Worm (Caenorhabditis elegans) whole organism, L2 larva: ENCODE measurements around the gene C01G6.3.

ENCODE experiments used
- C34F6.9 ChIP-seq: fragments of 150-350 bp; optimal IDR thresholded peaks from 2 replicates; lab custom pipeline; 2014; ENCODE audit warnings: missing biosample characterization, missing genetic modification characterization
- F13H6.1 ChIP-seq: sonication (generic microtip); optimal IDR thresholded peaks from 2 replicates; lab custom pipeline; 2016; ENCODE audit warnings: missing genetic modification characterization, missing compliant biosample characterization
- Y55F3AM.14 ChIP-seq: fragments of 200-800 bp; sonication (Bioruptor generic); optimal IDR thresholded peaks from 2 replicates; lab custom pipeline; 2018; ENCODE audit warnings: mild to moderate bottlenecking, missing genetic modification characterization, missing compliant biosample characterization
- alr-1 ChIP-seq: fragments of 150-350 bp; optimal IDR thresholded peaks from 2 replicates; lab custom pipeline; 2014; ENCODE audit warnings: missing biosample characterization, missing genetic modification characterization
- aly-2 ChIP-seq: fragments of 150-350 bp; optimal IDR thresholded peaks from 2 replicates; lab custom pipeline; 2014; ENCODE audit warnings: missing biosample characterization, missing genetic modification characterization
- ama-1 ChIP-seq: fragments of 150-350 bp; optimal IDR thresholded peaks from 2 replicates; lab custom pipeline; 2018; ENCODE audit warnings: inconsistent platforms
- blmp-1 ChIP-seq: sonication (generic microtip); optimal IDR thresholded peaks from 2 replicates; lab custom pipeline; 2017; ENCODE audit warnings: missing genetic modification characterization, mild to moderate bottlenecking, missing compliant biosample characterization, antibody characterized with exemption, moderate library complexity; ENCODE audit not compliant: insufficient read depth
- ceh-16 ChIP-seq: fragments of 150-350 bp; optimal IDR thresholded peaks from 2 replicates; lab custom pipeline; 2014; ENCODE audit warnings: missing biosample characterization, missing genetic modification characterization
- ceh-82 ChIP-seq: fragments of 150-350 bp; optimal IDR thresholded peaks from 2 replicates; lab custom pipeline; 2014; ENCODE audit warnings: missing biosample characterization, missing genetic modification characterization
- crh-2 ChIP-seq: sonication (generic microtip); optimal IDR thresholded peaks from 2 replicates; lab custom pipeline; 2017; ENCODE audit warnings: missing biosample characterization, missing genetic modification characterization
- dmd-4 ChIP-seq: sonication (generic microtip); optimal IDR thresholded peaks from 2 replicates; lab custom pipeline; 2017; ENCODE audit warnings: missing biosample characterization, missing genetic modification characterization
- elt-1 ChIP-seq: fragments of 150-350 bp; optimal IDR thresholded peaks from 2 replicates; lab custom pipeline; 2014; ENCODE audit warnings: missing biosample characterization, missing genetic modification characterization
- elt-3 ChIP-seq: sonication (generic microtip); optimal IDR thresholded peaks from 2 replicates; lab custom pipeline; 2017; ENCODE audit warnings: missing biosample characterization, missing genetic modification characterization
- fos-1 ChIP-seq: fragments of 150-350 bp; optimal IDR thresholded peaks from 2 replicates; lab custom pipeline; 2014; ENCODE audit warnings: missing biosample characterization, missing genetic modification characterization
- gmeb-1 ChIP-seq: fragments of 150-350 bp; optimal IDR thresholded peaks from 2 replicates; lab custom pipeline; 2014; ENCODE audit warnings: missing biosample characterization, missing genetic modification characterization
- lin-11 ChIP-seq: fragments of 150-350 bp; sonication (generic microtip); optimal IDR thresholded peaks from 2 replicates; lab custom pipeline; 2014; ENCODE audit warnings: missing biosample characterization, missing genetic modification characterization, inconsistent platforms, mixed read lengths
- lin-13 ChIP-seq: fragments of 150-350 bp; optimal IDR thresholded peaks from 2 replicates; lab custom pipeline; 2014; ENCODE audit warnings: missing biosample characterization, missing genetic modification reagents, missing genetic modification characterization
- lsy-2 ChIP-seq, 2 experiments: fragments of 150-350 bp in 1 of 2; sonication (generic microtip) in 1 of 2; optimal IDR thresholded peaks; 2 replicates each; lab custom pipeline; 2014 to 2017; ENCODE audit warnings: missing biosample characterization in 2 of 2, missing genetic modification characterization in 2 of 2
- mab-5 ChIP-seq: fragments of 150-350 bp; optimal IDR thresholded peaks from 2 replicates; lab custom pipeline; 2014; ENCODE audit warnings: missing biosample characterization, missing genetic modification characterization
- mbf-1 ChIP-seq: sonication (generic microtip); optimal IDR thresholded peaks from 2 replicates; lab custom pipeline; 2017; ENCODE audit warnings: missing biosample characterization, missing genetic modification characterization
- mdl-1 ChIP-seq, 2 experiments: fragments of 150-350 bp in 1 of 2; sonication (generic microtip) in 1 of 2; optimal IDR thresholded peaks; 2 replicates each; lab custom pipeline; 2017; ENCODE audit warnings: missing biosample characterization in 2 of 2, missing genetic modification characterization in 2 of 2
- nhr-10 ChIP-seq: sonication (generic microtip); optimal IDR thresholded peaks from 2 replicates; lab custom pipeline; 2017; ENCODE audit warnings: missing biosample characterization, missing genetic modification characterization
- nhr-11 ChIP-seq: fragments of 150-350 bp; optimal IDR thresholded peaks from 2 replicates; lab custom pipeline; 2014; ENCODE audit warnings: missing biosample characterization, missing genetic modification characterization
- nhr-129 ChIP-seq: fragments of 150-350 bp; optimal IDR thresholded peaks from 2 replicates; lab custom pipeline; 2014; ENCODE audit warnings: missing biosample characterization, missing genetic modification characterization
- nhr-21 ChIP-seq: fragments of 150-350 bp; optimal IDR thresholded peaks from 2 replicates; lab custom pipeline; 2014; ENCODE audit warnings: missing biosample characterization, missing genetic modification characterization
- nhr-237 ChIP-seq: fragments of 150-350 bp; optimal IDR thresholded peaks from 2 replicates; lab custom pipeline; 2014; ENCODE audit warnings: missing biosample characterization, missing genetic modification characterization
- nhr-25 ChIP-seq: fragments of 150-350 bp; sonication (generic microtip); optimal IDR thresholded peaks from 3 replicates; lab custom pipeline; 2014; ENCODE audit warnings: missing biosample characterization, missing genetic modification characterization
- nhr-6 ChIP-seq: fragments of 150-350 bp; optimal IDR thresholded peaks from 2 replicates; lab custom pipeline; 2014; ENCODE audit warnings: missing biosample characterization, missing genetic modification characterization
- peb-1 ChIP-seq: fragments of 150-350 bp; optimal IDR thresholded peaks from 2 replicates; lab custom pipeline; 2014; ENCODE audit warnings: missing biosample characterization, missing genetic modification characterization
- sem-4 ChIP-seq: fragments of 150-350 bp; optimal IDR thresholded peaks from 2 replicates; lab custom pipeline; 2014; ENCODE audit warnings: missing biosample characterization, missing genetic modification reagents, missing genetic modification characterization
- skn-1 ChIP-seq: sonication (generic microtip); optimal IDR thresholded peaks from 2 replicates; lab custom pipeline; 2017; ENCODE audit warnings: missing biosample characterization, missing genetic modification characterization
- sma-3 ChIP-seq: sonication (generic microtip); optimal IDR thresholded peaks from 2 replicates; lab custom pipeline; 2016; ENCODE audit warnings: missing genetic modification reagents, missing genetic modification characterization, missing compliant biosample characterization
- sma-9 ChIP-seq, 2 experiments: fragments of 150-350 bp in 1 of 2; sonication (generic microtip) in 1 of 2; optimal IDR thresholded peaks; 2 replicates each; lab custom pipeline; 2014 to 2016; ENCODE audit warnings: missing genetic modification characterization in 2 of 2, mild to moderate bottlenecking in 1 of 2, missing biosample characterization in 1 of 2, missing compliant biosample characterization in 1 of 2, missing genetic modification reagents in 1 of 2, moderate library complexity in 1 of 2
- snpc-4 ChIP-seq: fragments of 150-350 bp; optimal IDR thresholded peaks from 2 replicates; lab custom pipeline; 2014; ENCODE audit warnings: missing biosample characterization, missing genetic modification characterization
- unc-55 ChIP-seq: fragments of 150-350 bp; sonication (generic microtip); optimal IDR thresholded peaks from 3 replicates; lab custom pipeline; 2014; ENCODE audit warnings: missing biosample characterization, missing genetic modification reagents, missing genetic modification characterization
- ztf-1 ChIP-seq: fragments of 200-800 bp; sonication (Bioruptor generic); conservative IDR thresholded peaks from 2 replicates; pipeline ENCODE4 v1.3.6; 2022; ENCODE audit warnings: missing genetic modification characterization, missing compliant biosample characterization
- ztf-11 ChIP-seq: sonication (generic microtip); optimal IDR thresholded peaks from 2 replicates; lab custom pipeline; 2017; ENCODE audit warnings: missing biosample characterization, missing genetic modification characterization
- ztf-4 ChIP-seq: fragments of 150-350 bp; optimal IDR thresholded peaks from 2 replicates; lab custom pipeline; 2014; ENCODE audit warnings: missing biosample characterization, missing genetic modification characterization

Gene C01G6.3

DNA sequence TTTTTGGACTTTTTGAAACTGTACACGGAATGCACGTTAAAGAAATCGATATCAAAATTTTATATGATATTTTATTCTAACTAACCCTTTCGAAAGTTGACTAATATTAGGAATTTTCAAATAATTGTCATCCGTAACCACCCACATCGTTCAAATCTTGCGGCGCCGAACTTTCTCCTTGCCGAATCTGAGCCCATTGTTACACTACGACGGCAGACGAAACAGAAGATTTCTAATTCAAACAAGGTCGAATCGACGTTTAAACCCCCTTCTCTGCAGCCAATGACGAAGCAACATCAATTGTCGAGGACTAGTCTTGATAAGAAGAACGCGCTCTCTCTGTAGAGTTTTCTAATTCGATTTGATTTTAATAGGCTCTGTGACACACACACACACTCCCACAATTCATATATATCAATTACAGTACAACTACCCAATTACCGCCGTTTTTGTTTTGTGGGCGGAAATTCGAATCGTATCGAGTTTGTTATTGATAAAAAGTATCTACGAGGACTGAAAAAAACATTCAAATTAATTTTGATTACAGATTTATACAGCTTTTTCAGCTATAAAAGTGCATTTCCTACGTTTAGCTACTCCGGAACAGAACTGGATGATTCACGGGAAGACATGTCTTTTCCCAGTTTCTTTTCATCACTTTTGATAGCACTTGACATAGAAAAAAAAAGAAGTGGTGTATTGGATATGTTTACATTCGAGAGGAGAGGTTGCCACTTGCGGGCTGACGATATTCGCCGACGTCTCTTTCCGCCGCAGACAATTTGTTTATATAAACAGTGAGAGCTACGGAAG lies 14.9 kb downstream of the C01G6.3 start:
- TF ChIP-seq ztf-1 (GFP tag; lab: Robert Waterston, UW) (no peak), nhr-129 (tag; lab: Kevin White, UChicago) (peak; percentile 13), sem-4 (tag; lab: Kevin White, UChicago) (no peak), dmd-4 (tag; lab: Kevin White, UChicago) (no peak), fos-1 (tag; lab: Kevin White, UChicago) (peak; percentile 49), lsy-2 (tag; optimal IDR thresholded peaks at IDR 0.05; lab: Kevin White, UChicago) (no peak), ama-1 (lab: Kevin White, UChicago) (peak; percentile 62), nhr-25 (tag; lab: Kevin White, UChicago) (no peak), skn-1 (tag; lab: Kevin White, UChicago) (peak; percentile 51), crh-2 (tag; lab: Kevin White, UChicago) (peak; percentile 32), Y55F3AM.14 (GFP tag; lab: Kevin White, UChicago) (no peak), gmeb-1 (no peak), alr-1 (tag; lab: Kevin White, UChicago) (no peak), peb-1 (tag; lab: Kevin White, UChicago) (peak; percentile 56), blmp-1 (tag; lab: Kevin White, UChicago) (no peak), ztf-4 (tag; lab: Kevin White, UChicago) (no peak), sma-3 (GFP tag; lab: Kevin White, UChicago) (no peak), aly-2 (tag; lab: Kevin White, UChicago) (no peak), sma-9 (GFP tag; optimal IDR thresholded peaks at IDR 0.05; lab: Kevin White, UChicago) (peak; percentile 44), sma-9 (tag; optimal IDR thresholded peaks at IDR 0.05; lab: Kevin White, UChicago) (no peak), nhr-10 (no peak), ceh-16 (no peak), nhr-6 (tag; lab: Kevin White, UChicago) (peak; percentile 23), nhr-237 (tag; lab: Kevin White, UChicago) (no peak), ceh-82 (tag; lab: Kevin White, UChicago) (no peak), mdl-1 (tag; optimal IDR thresholded peaks at IDR 0.05; lab: Kevin White, UChicago) (no peak), C34F6.9 (tag; lab: Kevin White, UChicago) (no peak), F13H6.1 (peak; percentile 45), lin-13 (GFP tag; lab: Kevin White, UChicago) (no peak), mbf-1 (tag; lab: Kevin White, UChicago) (no peak), ztf-11 (tag; lab: Kevin White, UChicago) (no peak), snpc-4 (no peak), nhr-21 (tag; lab: Kevin White, UChicago) (no peak)

- TF ChIP-seq elt-1 (tag; lab: Kevin White, UChicago), result no peak
- peak; percentile 53 for TF ChIP-seq sma-9 (GFP tag; optimal IDR thresholded peaks at IDR 0.05; lab: Kevin White, UChicago)
- TF ChIP-seq sma-9 (tag; optimal IDR thresholded peaks at IDR 0.05; lab: Kevin White, UChicago), result no peak
- no peak for TF ChIP-seq lin-11 (tag; lab: Kevin White, UChicago)
- TF ChIP-seq C34F6.9 (tag; lab: Kevin White, UChicago), result peak; percentile 2
- no peak for TF ChIP-seq elt-3 (tag; lab: Kevin White, UChicago)
- peak; percentile 3 for TF ChIP-seq nhr-25 (tag; lab: Kevin White, UChicago)
- no peak for TF ChIP-seq peb-1 (tag; lab: Kevin White, UChicago)
- TF ChIP-seq lin-13 (GFP tag; lab: Kevin White, UChicago), result peak; percentile 11
- TF ChIP-seq mab-5 (tag; lab: Kevin White, UChicago), result peak; percentile 48
- TF ChIP-seq unc-55 (GFP tag; lab: Kevin White, UChicago), result peak; percentile 66
- peak; percentile 58 for TF ChIP-seq ama-1 (lab: Kevin White, UChicago)
- TF ChIP-seq ztf-4 (tag; lab: Kevin White, UChicago), result peak; percentile 52
- TF ChIP-seq lsy-2 (tag; optimal IDR thresholded peaks at IDR 0.05; lab: Kevin White, UChicago), result peak in 1 of 2 experiments; percentile 86
- TF ChIP-seq nhr-11 (tag; lab: Kevin White, UChicago), result no peak
- TF ChIP-seq crh-2 (tag; lab: Kevin White, UChicago), result peak; percentile 30
- TF ChIP-seq nhr-10, result no peak
- TF ChIP-seq fos-1 (tag; lab: Kevin White, UChicago), result peak; percentile 6
- TF ChIP-seq sem-4 (tag; lab: Kevin White, UChicago), result no peak
- TF ChIP-seq, all 48 proteins: peak for 11
These were observed 15.7 kb downstream of the C01G6.3 start, which contains the start of gene mtrr-1 for ce11 chrII:9285171-9286025. mtrr-1 (plus strand) TSS chrII:9285975.
